Worm (Caenorhabditis elegans) whole organism, L1 larva: ENCODE data around the gene F22H10.1.

ENCODE experiments used
- fos-1 ChIP-seq: fragments of 150-350 bp; optimal IDR thresholded peaks from 2 replicates; lab custom pipeline; 2014; ENCODE audit warnings: missing biosample characterization, missing genetic modification characterization
- grh-1 ChIP-seq: fragments of 200-800 bp; sonication (Bioruptor generic); IDR thresholded peaks from 2 replicates; pipeline ENCODE4 v1.3.6; 2022; ENCODE audit warnings: missing genetic modification reagents, missing genetic modification characterization, missing compliant biosample characterization
- mdl-1 ChIP-seq, 2 experiments: fragments of 150-350 bp; optimal IDR thresholded peaks; 2 replicates each; lab custom pipeline; 2014 to 2017; ENCODE audit warnings: missing biosample characterization in 2 of 2, missing genetic modification characterization in 2 of 2, inconsistent platforms in 1 of 2

- TF ChIP-seq grh-1 (GFP tag; lab: Robert Waterston, UW) (no peak), mdl-1 (tag; optimal IDR thresholded peaks at IDR 0.05; lab: Kevin White, UChicago) (no peak), fos-1 (no peak)
Measured at ce11 chrX:16687377-16687776, 14.9 kb upstream of the F22H10.1 start.
